Worm (Caenorhabditis elegans): Measurements from ENCODE around the gene F48G7.10.

The F48G7.10 gene

ce11 chrV:587818-588217 lies 46.9 kb downstream of the F48G7.10 start, which contains the start of gene K06H6.1:
K06H6.1 (plus strand) TSS chrV:588118.
- TF ChIP-seq lin-54 (GFP tag; optimal IDR thresholded peaks at IDR 0.05): no peak
- no peak for TF ChIP-seq chd-7 (tag; optimal IDR thresholded peaks at IDR 0.05)
- TF ChIP-seq ceh-91 (GFP tag; IDR thresholded peaks at IDR 0.05): no peak
- TF ChIP-seq hrde-1 (tag; optimal IDR thresholded peaks at IDR 0.05; ENCODE audit: borderline replicate concordance): no peak
- TF ChIP-seq somi-1 (GFP tag; optimal IDR thresholded peaks at IDR 0.05): no peak
- no peak for TF ChIP-seq rec-8 (tag; optimal IDR thresholded peaks at IDR 0.05)

- TF ChIP-seq madf-10 (tag; optimal IDR thresholded peaks at IDR 0.05) (no peak), Y53F4B.3 (GFP tag; IDR thresholded peaks at IDR 0.05) (no peak), F22D6.2 (tag; optimal IDR thresholded peaks at IDR 0.05) (no peak), xnd-1 (tag; optimal IDR thresholded peaks at IDR 0.05) (no peak), lir-1 (GFP tag; conservative IDR thresholded peaks at IDR 0.05) (no peak), cebp-2 (GFP tag; IDR thresholded peaks at IDR 0.05) (no peak), dpl-1 (GFP tag; optimal IDR thresholded peaks at IDR 0.05) (no peak), ekl-4 (GFP tag; IDR thresholded peaks at IDR 0.05) (no peak), zim-3 (tag; optimal IDR thresholded peaks at IDR 0.05) (no peak), rec-8 (tag; optimal IDR thresholded peaks at IDR 0.05) (no peak), madf-6 (GFP tag; IDR thresholded peaks at IDR 0.05) (no peak), hsf-1 (GFP tag; IDR thresholded peaks at IDR 0.05) (no peak), D2030.7 (GFP tag; IDR thresholded peaks at IDR 0.05) (no peak), mel-28 (tag; optimal IDR thresholded peaks at IDR 0.05; ENCODE audit: borderline replicate concordance) (no peak), mxl-1 (tag; optimal IDR thresholded peaks at IDR 0.05) (no peak), repo-1 (tag; optimal IDR thresholded peaks at IDR 0.05) (no peak), ztf-28 (GFP tag; IDR thresholded peaks at IDR 0.05) (no peak)
Measured at ce11 chrV:585472-585871, 49.3 kb downstream of the F48G7.10 start, which contains the start of gene K06H6.2. K06H6.2 (plus strand) TSS chrV:585772.

Data from whole organism, young adult.